Fruit fly (Drosophila melanogaster): ENCODE results near the gene Argk2.

The Argk2 gene

DNA sequence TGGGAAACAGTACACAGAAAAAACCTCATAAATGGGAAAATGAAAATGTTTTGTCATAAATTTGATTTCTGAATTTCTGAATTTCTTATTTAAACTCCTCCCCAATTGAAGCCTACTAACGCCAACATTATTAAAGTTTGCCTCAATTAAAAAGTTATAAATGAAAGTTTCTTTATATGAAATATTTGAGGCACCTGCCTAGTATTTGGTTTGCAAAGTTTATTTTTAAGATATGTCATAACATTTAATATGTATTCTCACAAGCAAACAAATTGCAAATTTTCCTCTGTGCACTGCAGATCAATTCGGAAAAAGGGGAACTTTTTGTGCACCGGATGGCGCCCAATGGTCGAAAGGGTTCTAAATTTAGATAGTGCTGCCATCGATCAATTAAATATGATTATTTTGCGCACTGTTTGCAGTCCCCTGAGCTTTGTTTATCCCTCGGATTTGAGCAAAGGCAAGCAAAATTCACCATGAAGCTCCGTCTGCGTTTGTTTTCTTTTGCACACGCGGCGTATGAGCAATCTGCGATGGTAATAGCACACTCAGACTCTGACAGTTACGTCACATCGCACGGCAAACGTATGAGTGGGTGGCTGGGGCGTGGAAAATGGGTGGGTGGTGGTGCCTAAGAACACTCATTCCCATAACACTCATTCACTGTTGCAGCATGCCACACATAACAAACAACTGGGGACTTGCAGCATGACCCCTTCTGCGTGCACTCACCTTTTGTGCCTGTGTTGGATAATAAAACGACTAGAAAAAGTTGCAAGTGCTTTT, 17.9 kb downstream of the Argk2 start (continued):
- no peak for TF ChIP-seq CG13287 (GFP tag; IDR thresholded peaks at IDR 0.05; ENCODE audit: partially characterized antibody)
- TF ChIP-seq CG18476 (GFP tag; optimal IDR thresholded peaks at IDR 0.05) = no peak
- TF ChIP-seq Ssrp (tag; optimal IDR thresholded peaks at IDR 0.05) = no peak

DNA sequence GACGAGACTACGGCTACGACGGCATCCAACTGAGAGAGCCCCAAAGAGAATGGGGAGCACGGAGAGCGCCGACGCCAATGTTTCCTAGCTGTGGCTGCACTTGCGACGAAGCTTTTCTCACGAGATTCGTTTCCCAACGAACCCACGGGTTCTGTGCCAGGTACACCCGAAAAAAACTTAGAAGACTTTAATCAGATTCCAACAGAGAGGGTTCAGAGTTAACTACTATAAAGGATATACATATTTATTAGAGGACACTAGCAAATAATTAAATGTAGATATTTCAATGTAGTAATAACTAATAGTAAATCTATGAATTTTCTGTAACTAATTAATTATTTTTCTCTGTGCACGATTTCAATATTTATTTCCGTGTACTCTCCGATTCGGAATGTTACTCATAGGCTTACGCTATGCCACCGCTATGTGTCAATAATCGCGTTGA, 18.8 kb downstream of the Argk2 start, which contains the start of gene Argk1:
Gene Argk1 (minus strand): TSS at position 31 of the 445 bp plus-strand sequence.
- TF ChIP-seq Xbp1 (GFP tag; optimal IDR thresholded peaks at IDR 0.05) = peak; percentile 58
- no peak for TF ChIP-seq CG4730 (GFP tag; IDR thresholded peaks at IDR 0.05)
- TF ChIP-seq CG2889 (GFP tag; IDR thresholded peaks at IDR 0.05) = no peak
- peak; percentile 19 for TF ChIP-seq CG12219 (GFP tag; optimal IDR thresholded peaks at IDR 0.05)
- peak; percentile 38 for TF ChIP-seq CG9437 (GFP tag; optimal IDR thresholded peaks at IDR 0.05)
- peak; percentile 46 for TF ChIP-seq Ets65A (GFP tag)
- no peak for TF ChIP-seq Sox100B (GFP tag; optimal IDR thresholded peaks at IDR 0.05)
- no peak for TF ChIP-seq CG17186 (GFP tag; optimal IDR thresholded peaks at IDR 0.05)
- TF ChIP-seq Awh (GFP tag; IDR thresholded peaks at IDR 0.05) = no peak
- TF ChIP-seq fru (optimal IDR thresholded peaks at IDR 0.05) = no peak
- TF ChIP-seq jumu (GFP tag; optimal IDR thresholded peaks at IDR 0.05) = no peak
- TF ChIP-seq tna (GFP tag; IDR thresholded peaks at IDR 0.05; ENCODE audit: partially characterized antibody) = no peak
- no peak for TF ChIP-seq CG8290 (GFP tag; optimal IDR thresholded peaks at IDR 0.05)
- peak in 1 of 2 experiments; percentile 49 for TF ChIP-seq CG8290 (tag; optimal IDR thresholded peaks at IDR 0.05)
- peak; percentile 79 for TF ChIP-seq row (GFP tag; IDR thresholded peaks at IDR 0.05)
- 0 out of 3 replicates have a peak, but pooled peaks have one; percentile 14 for TF ChIP-seq ci (GFP tag; IDR thresholded peaks at IDR 0.05)
- TF ChIP-seq sug (tag; optimal IDR thresholded peaks at IDR 0.05) = peak; percentile 43
- TF ChIP-seq CG11093 (GFP tag; IDR thresholded peaks at IDR 0.05) = 0 out of 3 replicates have a peak, but pooled peaks have one; percentile 7
- TF ChIP-seq tx (GFP tag; optimal IDR thresholded peaks at IDR 0.05) = no peak
- TF ChIP-seq CG8089 (GFP tag; optimal IDR thresholded peaks at IDR 0.05) = no peak
- TF ChIP-seq corto (GFP tag; optimal IDR thresholded peaks at IDR 0.05) = no peak
- TF ChIP-seq ind (GFP tag; optimal IDR thresholded peaks at IDR 0.05) = no peak
- TF ChIP-seq tll (GFP tag; optimal IDR thresholded peaks at IDR 0.05) = no peak
- peak; percentile 13; the same call in 1 of the 3 replicates for TF ChIP-seq Mrtf (GFP tag; IDR thresholded peaks at IDR 0.05)
- peak; percentile 32; the same call in 1 of the 2 replicates for TF ChIP-seq CG6689 (GFP tag; IDR thresholded peaks at IDR 0.05)
- TF ChIP-seq otp (GFP tag; IDR thresholded peaks at IDR 0.05) = 0 out of 3 replicates have a peak, but pooled peaks have one; percentile 22
- TF ChIP-seq Neu2 (GFP tag; optimal IDR thresholded peaks at IDR 0.05; ENCODE audit: borderline replicate concordance) = no peak
- no peak for TF ChIP-seq bigmax (GFP tag; optimal IDR thresholded peaks at IDR 0.05)
- TF ChIP-seq Hr78 (GFP tag; optimal IDR thresholded peaks at IDR 0.05) = no peak
- TF ChIP-seq CG10366 (GFP tag; IDR thresholded peaks at IDR 0.05) = peak; percentile 14; the same call in 1 of the 2 replicates
- TF ChIP-seq BEAF-32 (GFP tag; optimal IDR thresholded peaks at IDR 0.05) = no peak
- peak; percentile 46; the same call in 1 of the 3 replicates for TF ChIP-seq zfh1 (GFP tag; IDR thresholded peaks at IDR 0.05)
- TF ChIP-seq fd3F (GFP tag; optimal IDR thresholded peaks at IDR 0.05) = peak; percentile 36
- TF ChIP-seq CG9797 (GFP tag; optimal IDR thresholded peaks at IDR 0.05) = no peak
- 0 out of 2 replicates have a peak, but pooled peaks have one; percentile 31 for TF ChIP-seq CG31224 (GFP tag; IDR thresholded peaks at IDR 0.05)
- no peak for TF ChIP-seq chn (GFP tag; optimal IDR thresholded peaks at IDR 0.05)
- 0 out of 2 replicates have a peak, but pooled peaks have one; percentile 16 for TF ChIP-seq CG11247 (GFP tag; IDR thresholded peaks at IDR 0.05)
- no peak for TF ChIP-seq phol (tag; optimal IDR thresholded peaks at IDR 0.05)
- peak; percentile 38 for TF ChIP-seq CG18262 (tag; optimal IDR thresholded peaks at IDR 0.05)
- TF ChIP-seq cwo (GFP tag; optimal IDR thresholded peaks at IDR 0.05) = peak; percentile 29
- no peak for TF ChIP-seq ftz-f1 (GFP tag; optimal IDR thresholded peaks at IDR 0.05)
- TF ChIP-seq luna (GFP tag; optimal IDR thresholded peaks at IDR 0.05) = no peak
- TF ChIP-seq Trl (optimal IDR thresholded peaks at IDR 0.05) = peak; percentile 31 to 57
- no peak for TF ChIP-seq Trl (GFP tag; optimal IDR thresholded peaks at IDR 0.05)
- TF ChIP-seq CG15269 (tag; optimal IDR thresholded peaks at IDR 0.05) = peak; percentile 73
